Worm (Caenorhabditis elegans): ENCODE measurements around the gene idpp-11.

DNA sequence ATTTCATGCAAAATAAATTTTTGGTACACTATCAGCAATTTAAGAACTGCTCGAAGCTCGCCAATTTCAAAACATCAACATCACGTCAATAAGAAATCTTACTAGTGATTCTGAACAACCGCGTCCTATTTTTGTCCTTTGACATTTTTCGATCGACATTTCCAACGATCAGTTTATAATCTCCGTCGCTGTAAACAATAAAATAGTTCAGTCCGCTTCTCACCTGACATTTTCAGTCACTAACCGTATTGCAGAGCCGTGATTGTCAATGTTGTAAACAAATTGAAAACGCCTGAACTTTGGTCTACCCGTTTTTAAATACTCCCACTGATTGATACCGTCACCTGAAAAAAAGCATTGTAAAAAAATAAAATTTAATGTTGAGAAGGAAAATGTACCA lies 14.4 kb upstream of the idpp-11 start:
- TF ChIP-seq klf-2 (GFP tag; conservative IDR thresholded peaks at IDR 0.05) (no peak), tab-1 (GFP tag; IDR thresholded peaks at IDR 0.05) (no peak)

All from whole organism, midembryonic.